Worm (Caenorhabditis elegans) whole organism, mixed stage, embryonic: Measurements from ENCODE around the gene C38D4.10.
"Not testable (repeated sequence)": the region's sequence is repeated elsewhere in the genome, so short reads cannot be mapped to it uniquely, and the experiment has no call there.

Source experiments
- M03D4.4 ChIP-seq: sonication (generic microtip); optimal IDR thresholded peaks from 2 replicates; lab custom pipeline; 2017; ENCODE audit warnings: mild to moderate bottlenecking, missing genetic modification characterization, missing compliant biosample characterization
- blmp-1 ChIP-seq: fragments of 150-350 bp; optimal IDR thresholded peaks from 2 replicates; lab custom pipeline; 2014; ENCODE audit warnings: missing biosample characterization, missing genetic modification characterization
- ceh-39 ChIP-seq: fragments of 150-350 bp; optimal IDR thresholded peaks from 2 replicates; lab custom pipeline; 2014; ENCODE audit warnings: missing biosample characterization, missing genetic modification characterization
- ceh-43 ChIP-seq: fragments of 200-800 bp; sonication (Bioruptor generic); optimal IDR thresholded peaks from 2 replicates; lab custom pipeline; 2018; ENCODE audit warnings: mild to moderate bottlenecking, missing genetic modification characterization, moderate library complexity, missing compliant biosample characterization
- ceh-83 ChIP-seq: fragments of 200-800 bp; sonication (Bioruptor generic); optimal IDR thresholded peaks from 2 replicates; lab custom pipeline; 2018; ENCODE audit warnings: mild to moderate bottlenecking, missing genetic modification characterization, missing compliant biosample characterization
- cnd-1 ChIP-seq: fragments of 200-800 bp; sonication (Bioruptor generic); optimal IDR thresholded peaks from 2 replicates; lab custom pipeline; 2018; ENCODE audit warnings: mild to moderate bottlenecking, missing genetic modification characterization, missing compliant biosample characterization
- elt-1 ChIP-seq: sonication (generic microtip); optimal IDR thresholded peaks from 2 replicates; lab custom pipeline; 2017; ENCODE audit warnings: missing genetic modification characterization, mild to moderate bottlenecking, missing compliant biosample characterization, antibody characterized with exemption, moderate library complexity, borderline replicate concordance; ENCODE audit not compliant: insufficient read depth
- elt-3 ChIP-seq: fragments of 150-350 bp; optimal IDR thresholded peaks from 2 replicates; lab custom pipeline; 2014; ENCODE audit warnings: missing biosample characterization, missing genetic modification characterization
- flh-1 ChIP-seq: fragments of 200-800 bp; sonication (Bioruptor generic); optimal IDR thresholded peaks from 2 replicates; lab custom pipeline; 2018; ENCODE audit warnings: mild to moderate bottlenecking, missing genetic modification characterization, moderate library complexity, missing compliant biosample characterization
- ham-2 ChIP-seq: fragments of 200-800 bp; sonication (Bioruptor generic); optimal IDR thresholded peaks from 2 replicates; lab custom pipeline; 2018; ENCODE audit warnings: mild to moderate bottlenecking, missing genetic modification characterization, missing compliant biosample characterization
- hlh-1 ChIP-seq: fragments of 150-350 bp; optimal IDR thresholded peaks from 2 replicates; lab custom pipeline; 2014; ENCODE audit warnings: missing biosample characterization, missing genetic modification reagents, missing genetic modification characterization
- lin-13 ChIP-seq: fragments of 150-350 bp; optimal IDR thresholded peaks from 2 replicates; lab custom pipeline; 2014; ENCODE audit warnings: missing biosample characterization, missing genetic modification characterization
- lin-32 ChIP-seq: fragments of 200-800 bp; sonication (Bioruptor generic); optimal IDR thresholded peaks from 2 replicates; lab custom pipeline; 2018; ENCODE audit warnings: mild to moderate bottlenecking, missing genetic modification characterization, missing compliant biosample characterization
- lsy-2 ChIP-seq: fragments of 150-350 bp; optimal IDR thresholded peaks from 2 replicates; lab custom pipeline; 2014; ENCODE audit warnings: missing biosample characterization, missing genetic modification characterization
- mls-2 ChIP-seq: sonication (generic microtip); optimal IDR thresholded peaks from 2 replicates; lab custom pipeline; 2016; ENCODE audit warnings: mild to moderate bottlenecking, missing genetic modification characterization, moderate library complexity, missing compliant biosample characterization
- nhr-12 ChIP-seq: fragments of 150-350 bp; optimal IDR thresholded peaks from 2 replicates; lab custom pipeline; 2014; ENCODE audit warnings: missing biosample characterization, missing genetic modification characterization
- nhr-2 ChIP-seq: fragments of 150-350 bp; optimal IDR thresholded peaks from 2 replicates; lab custom pipeline; 2014; ENCODE audit warnings: missing biosample characterization, missing genetic modification characterization
- nhr-28 ChIP-seq: fragments of 150-350 bp; optimal IDR thresholded peaks from 2 replicates; lab custom pipeline; 2014; ENCODE audit warnings: missing biosample characterization, missing genetic modification characterization
- pha-4 ChIP-seq: fragments of 150-350 bp; optimal IDR thresholded peaks from 2 replicates; lab custom pipeline; 2018; ENCODE audit warnings: missing biosample characterization, missing genetic modification reagents, missing genetic modification characterization
- sem-2 ChIP-seq: fragments of 200-800 bp; sonication (Bioruptor generic); optimal IDR thresholded peaks from 2 replicates; lab custom pipeline; 2018; ENCODE audit warnings: mild to moderate bottlenecking, missing genetic modification characterization, missing compliant biosample characterization
- snpc-4 ChIP-seq: fragments of 150-350 bp; optimal IDR thresholded peaks from 2 replicates; lab custom pipeline; 2014; ENCODE audit warnings: missing biosample characterization, missing genetic modification characterization
- sptf-1 ChIP-seq: sonication (generic microtip); optimal IDR thresholded peaks from 2 replicates; lab custom pipeline; 2017; ENCODE audit warnings: mild to moderate bottlenecking, missing genetic modification characterization, moderate library complexity, missing compliant biosample characterization
- tbx-8 ChIP-seq: fragments of 200-800 bp; sonication (Bioruptor generic); optimal IDR thresholded peaks from 2 replicates; lab custom pipeline; 2018; ENCODE audit warnings: mild to moderate bottlenecking, missing genetic modification characterization, moderate library complexity, missing compliant biosample characterization
- unc-62 ChIP-seq: fragments of 150-350 bp; optimal IDR thresholded peaks from 2 replicates; lab custom pipeline; 2014; ENCODE audit warnings: missing biosample characterization, missing genetic modification reagents, missing genetic modification characterization
- zip-8 ChIP-seq: fragments of 150-350 bp; optimal IDR thresholded peaks from 2 replicates; lab custom pipeline; 2014; ENCODE audit warnings: missing biosample characterization, missing genetic modification characterization
- ztf-11 ChIP-seq: fragments of 150-350 bp; optimal IDR thresholded peaks from 2 replicates; lab custom pipeline; 2014; ENCODE audit warnings: missing biosample characterization, missing genetic modification characterization

Gene C38D4.10

DNA sequence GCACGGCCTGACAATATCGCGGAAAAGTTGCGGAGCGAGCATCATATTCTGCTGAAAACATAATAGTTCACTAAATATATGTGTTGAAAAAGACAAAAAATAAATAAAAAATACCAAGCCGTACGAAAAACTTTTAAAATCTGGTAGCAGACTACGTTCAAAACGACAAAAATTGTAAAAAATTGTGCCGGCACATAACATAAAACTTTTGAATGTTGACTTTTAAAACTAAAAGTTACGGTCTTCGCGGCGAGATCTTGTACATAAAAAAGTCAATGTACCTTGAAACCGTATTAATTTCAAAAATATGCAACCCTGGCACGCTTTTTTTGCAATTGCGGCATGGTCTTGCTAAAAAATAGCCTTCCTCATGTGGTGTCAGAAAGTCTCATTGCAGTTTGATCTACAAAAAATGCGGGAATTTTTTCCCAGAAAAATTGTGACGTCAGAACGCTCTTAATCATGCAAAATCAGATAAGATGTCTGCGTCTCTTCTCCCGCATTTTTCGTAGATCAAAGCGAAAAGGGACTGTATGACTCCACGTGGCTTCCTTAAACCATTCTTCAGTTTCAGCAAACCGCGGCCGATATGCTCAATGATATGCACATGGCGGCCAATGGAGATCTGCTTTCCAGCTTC, at the start of gene C38D4.10, which contains the start of gene gex-5:
C38D4.10 (plus strand) TSS at position 590 of the 640 bp plus-strand sequence.
gex-5 (minus strand) TSS at position 51 of the 640 bp plus-strand sequence.
- TF ChIP-seq tbx-8; pha-4; ham-2 (GFP tag; lab: Kevin White, UChicago): not testable (repeated sequence)
- TF ChIP-seq, all 35 proteins: peak for 0; not testable (repeated sequence) for 35

DNA sequence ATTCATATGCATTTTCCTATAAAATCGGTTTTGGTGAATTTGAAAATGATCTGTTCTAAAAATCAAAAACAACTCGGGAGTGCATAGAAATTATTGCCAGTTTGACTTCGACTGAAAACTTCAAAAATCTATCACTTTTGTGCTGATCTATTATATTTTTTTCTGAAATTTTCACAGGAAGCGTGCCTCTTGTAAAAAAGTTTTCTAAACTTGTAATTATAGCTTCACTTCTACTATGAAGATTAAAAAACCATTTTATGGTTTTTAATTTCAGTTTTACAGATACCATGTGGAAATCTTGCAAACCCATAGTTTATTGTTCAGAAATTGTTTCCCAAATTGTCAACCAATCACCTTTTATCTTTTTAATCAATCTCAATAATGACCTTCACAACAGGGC, 48.3 kb upstream of the C38D4.10 start, which contains the start of gene F17C8.9:
F17C8.9 (plus strand) TSS at position 301 of the 400 bp plus-strand sequence.
- no peak for TF ChIP-seq lin-32 (GFP tag; lab: Kevin White, UChicago)
- no peak for TF ChIP-seq elt-1 (tag; lab: Kevin White, UChicago)
- TF ChIP-seq snpc-4 (tag; lab: Kevin White, UChicago): no peak
- TF ChIP-seq blmp-1 (tag; lab: Kevin White, UChicago): no peak
- no peak for TF ChIP-seq nhr-28 (tag; lab: Kevin White, UChicago)
- TF ChIP-seq flh-1 (GFP tag; lab: Kevin White, UChicago): no peak
- TF ChIP-seq tbx-8: no peak
- TF ChIP-seq mls-2 (tag; lab: Kevin White, UChicago): no peak
- no peak for TF ChIP-seq hlh-1 (tag; lab: Kevin White, UChicago)
- no peak for TF ChIP-seq sptf-1 (tag; lab: Kevin White, UChicago)
- TF ChIP-seq ceh-43 (GFP tag; lab: Kevin White, UChicago): no peak
- TF ChIP-seq ceh-83 (GFP tag; lab: Kevin White, UChicago): no peak
- no peak for TF ChIP-seq pha-4
- no peak for TF ChIP-seq M03D4.4 (tag; lab: Kevin White, UChicago)
- TF ChIP-seq, all 35 proteins: peak for 0

DNA sequence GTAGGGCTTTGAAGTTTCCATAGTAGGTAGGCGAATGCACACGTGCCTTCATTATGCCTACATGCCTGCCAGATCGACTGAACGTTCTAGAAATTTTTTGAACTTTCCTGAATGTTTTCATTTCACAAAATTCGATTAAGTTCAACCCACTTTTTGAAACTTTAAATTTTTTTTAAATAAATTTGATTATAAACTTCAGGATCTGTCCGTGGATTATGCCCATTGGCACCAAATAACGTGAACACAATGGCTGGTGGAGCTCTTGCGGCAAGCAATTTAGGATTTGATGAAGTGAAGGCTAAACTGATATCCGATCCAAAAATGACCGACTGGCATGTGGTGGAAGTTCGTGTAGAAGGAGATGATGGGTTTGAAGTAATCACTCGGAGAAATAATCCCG, 46.9 kb upstream of the C38D4.10 start, which contains the start of gene F17C8.7:
F17C8.7 (plus strand) TSS at position 301 of the 400 bp plus-strand sequence.
- TF ChIP-seq snpc-4 (tag; lab: Kevin White, UChicago) (no peak), lsy-2 (tag; lab: Kevin White, UChicago) (no peak), sem-2 (GFP tag; lab: Kevin White, UChicago) (no peak)

DNA sequence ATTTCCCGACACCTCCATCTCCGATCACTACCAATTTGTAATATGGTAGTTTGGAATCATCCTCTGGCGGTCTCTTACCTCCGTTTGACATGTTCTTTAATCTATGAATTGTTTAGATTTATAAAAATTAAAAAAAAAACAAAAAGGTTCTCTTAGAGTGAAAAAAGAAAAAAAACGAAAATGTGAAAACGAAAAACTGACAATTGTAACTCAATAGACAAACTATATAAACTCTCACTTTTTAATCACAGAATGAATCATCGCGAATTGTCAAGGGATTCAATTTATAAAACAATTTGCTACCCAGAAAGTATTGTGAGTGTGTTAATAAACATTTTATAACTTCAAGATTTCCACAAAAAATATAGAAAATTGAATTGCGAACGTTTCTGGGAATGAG, 42.4 kb upstream of the C38D4.10 start, which contains the start of gene ras-2:
ras-2 (minus strand) TSS at position 101 of the 400 bp plus-strand sequence.
- TF ChIP-seq M03D4.4 (tag; lab: Kevin White, UChicago) (no peak), mls-2 (tag; lab: Kevin White, UChicago) (no peak), ceh-83 (GFP tag; lab: Kevin White, UChicago) (no peak), ceh-43 (GFP tag; lab: Kevin White, UChicago) (no peak), snpc-4 (tag; lab: Kevin White, UChicago) (no peak), nhr-12 (tag; lab: Kevin White, UChicago) (no peak), ztf-11 (no peak), unc-62 (no peak), nhr-2 (no peak), lin-32 (GFP tag; lab: Kevin White, UChicago) (no peak), cnd-1 (no peak), ceh-39 (tag; lab: Kevin White, UChicago) (no peak), elt-1 (tag; lab: Kevin White, UChicago) (no peak), zip-8 (tag; lab: Kevin White, UChicago) (no peak), lin-13 (no peak)

DNA sequence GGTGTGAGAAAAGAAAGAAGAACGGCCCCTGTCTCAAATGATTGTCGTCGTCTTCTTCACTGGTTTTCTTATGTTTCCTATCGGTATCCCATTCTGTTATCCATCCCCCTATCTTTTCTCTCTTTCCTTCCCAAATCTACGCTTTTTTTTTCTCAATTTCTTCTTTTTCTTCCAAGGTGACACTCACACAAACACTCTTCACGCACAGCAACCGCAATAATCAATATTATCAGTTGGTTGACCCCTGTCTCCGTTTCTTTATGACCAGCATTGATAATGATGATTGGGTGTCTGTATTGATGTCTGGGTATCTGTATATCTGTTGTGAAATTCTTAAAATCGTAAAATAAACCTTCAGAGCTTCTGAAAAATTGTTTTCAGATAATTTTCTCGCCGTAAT, 41.5 kb upstream of the C38D4.10 start:
- TF ChIP-seq mls-2 (tag; lab: Kevin White, UChicago): no peak

DNA sequence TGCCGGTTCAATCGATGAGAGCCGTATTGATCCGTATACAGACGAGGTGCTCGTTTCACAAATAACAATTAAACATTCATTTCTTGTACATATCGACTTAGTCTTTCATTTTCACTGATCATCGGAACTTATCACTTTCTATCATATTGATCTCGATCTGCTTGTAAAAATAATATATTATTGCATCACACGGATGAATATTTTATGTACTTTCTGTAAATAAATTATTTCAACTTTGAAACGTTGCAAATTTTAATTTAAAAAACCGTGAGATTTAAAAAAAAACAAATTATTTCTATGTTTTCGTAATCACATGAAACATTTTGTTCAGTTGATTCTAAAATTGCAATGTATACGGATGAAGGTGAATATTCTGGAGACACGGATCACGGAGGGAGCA, 39.7 kb upstream of the C38D4.10 start, which contains the start of gene twk-6:
twk-6 (plus strand) TSS at position 301 of the 400 bp plus-strand sequence.
- not testable (repeated sequence) for TF ChIP-seq lin-32 (GFP tag; lab: Kevin White, UChicago); M03D4.4 (tag; lab: Kevin White, UChicago); zip-8 (tag; lab: Kevin White, UChicago)

DNA sequence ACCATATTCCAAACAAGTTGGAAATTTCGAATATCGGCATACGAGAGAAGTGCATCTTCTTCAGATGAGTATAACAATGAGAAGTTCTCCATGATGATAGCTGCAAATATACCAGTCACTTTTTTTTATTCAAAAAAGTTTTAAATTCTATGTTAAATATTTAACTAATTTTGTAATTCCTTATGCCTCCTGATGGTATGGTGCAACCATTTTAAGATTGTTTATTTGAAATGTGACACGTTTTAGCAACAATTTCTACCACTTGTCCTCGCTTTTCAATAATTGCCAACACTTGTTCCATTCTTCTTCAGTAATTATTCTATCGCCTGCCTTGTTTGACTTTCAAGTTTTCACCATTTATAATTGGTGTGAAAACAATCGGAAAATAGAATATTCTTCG, 36.4 kb upstream of the C38D4.10 start, which contains the start of gene F17C8.6:
F17C8.6 (minus strand) TSS at position 101 of the 400 bp plus-strand sequence.
- TF ChIP-seq hlh-1 (tag; lab: Kevin White, UChicago) (no peak), elt-3 (tag; lab: Kevin White, UChicago) (no peak)
